Worm (Caenorhabditis elegans): ENCODE data around the gene F59C12.4.

Gene F59C12.4

ce11 chrX:16564515-16565285, 37.7 kb downstream of the F59C12.4 start:
- TF ChIP-seq W03F9.2 (tag; optimal IDR thresholded peaks at IDR 0.05) (no peak), him-1 (tag; optimal IDR thresholded peaks at IDR 0.05) (no peak), dao-5 (tag; optimal IDR thresholded peaks at IDR 0.05) (no peak)

- TF ChIP-seq W03F9.2 (tag; optimal IDR thresholded peaks at IDR 0.05): no peak
- no peak for TF ChIP-seq him-1 (tag; optimal IDR thresholded peaks at IDR 0.05)
- TF ChIP-seq dao-5 (tag; optimal IDR thresholded peaks at IDR 0.05): no peak
Measured at ce11 chrX:16560895-16561294, 41.5 kb downstream of the F59C12.4 start.

ce11 chrX:16559387-16559786, 43.0 kb downstream of the F59C12.4 start:
- TF ChIP-seq W03F9.2 (tag; optimal IDR thresholded peaks at IDR 0.05) (no peak), dao-5 (tag; optimal IDR thresholded peaks at IDR 0.05) (no peak), him-1 (tag; optimal IDR thresholded peaks at IDR 0.05) (no peak)

- peak; percentile 7 for TF ChIP-seq W03F9.2 (tag; optimal IDR thresholded peaks at IDR 0.05)
- no peak for TF ChIP-seq dao-5 (tag; optimal IDR thresholded peaks at IDR 0.05)
Measured at ce11 chrX:16558776-16559175, 43.6 kb downstream of the F59C12.4 start.

ce11 chrX:16558117-16558516, 44.3 kb downstream of the F59C12.4 start, which contains the start of gene K08B5.1:
Gene K08B5.1, plus strand, starts transcription at chrX:16558434.
- TF ChIP-seq him-1 (tag; optimal IDR thresholded peaks at IDR 0.05) (no peak), dao-5 (tag; optimal IDR thresholded peaks at IDR 0.05) (no peak), W03F9.2 (tag; optimal IDR thresholded peaks at IDR 0.05) (no peak)

- no peak for TF ChIP-seq dao-5 (tag; optimal IDR thresholded peaks at IDR 0.05)
Measured at ce11 chrX:16555726-16556125, 46.7 kb downstream of the F59C12.4 start.

- TF ChIP-seq W03F9.2 (tag; optimal IDR thresholded peaks at IDR 0.05) (no peak), him-1 (tag; optimal IDR thresholded peaks at IDR 0.05) (no peak), dao-5 (tag; optimal IDR thresholded peaks at IDR 0.05) (no peak)
Measured at ce11 chrX:16553845-16554426, 48.5 kb downstream of the F59C12.4 start, which contains the start of gene K08B5.2. Gene K08B5.2, minus strand, starts transcription at chrX:16553887.
